Worm (Caenorhabditis elegans) whole organism, L1 larva: Measurements from ENCODE around the gene ZK829.9.

Source experiments
- dpl-1 ChIP-seq, 3 experiments: fragments of 150-350 bp in 2 of 3; sonication (generic microtip) in 1 of 3; optimal IDR thresholded peaks; 2 replicates each; lab custom pipeline; 2014 to 2017; ENCODE audit warnings: missing biosample characterization in 3 of 3, missing genetic modification characterization in 3 of 3, missing genetic modification reagents in 3 of 3
- fkh-10 ChIP-seq: sonication (generic microtip); optimal IDR thresholded peaks from 2 replicates; lab custom pipeline; 2017; ENCODE audit warnings: missing biosample characterization, missing genetic modification reagents, missing genetic modification characterization
- hlh-4 ChIP-seq: sonication (generic microtip); optimal IDR thresholded peaks from 2 replicates; lab custom pipeline; 2016; ENCODE audit warnings: mild to moderate bottlenecking, missing genetic modification characterization, missing compliant biosample characterization
- lin-39 ChIP-seq: fragments of 150-350 bp; optimal IDR thresholded peaks from 2 replicates; lab custom pipeline; 2014; ENCODE audit warnings: missing biosample characterization, missing genetic modification reagents, missing genetic modification characterization
- nhr-12 ChIP-seq: sonication (generic microtip); optimal IDR thresholded peaks from 2 replicates; lab custom pipeline; 2017; ENCODE audit warnings: missing biosample characterization, missing genetic modification characterization
- nhr-237 ChIP-seq: fragments of 150-350 bp; optimal IDR thresholded peaks from 2 replicates; lab custom pipeline; 2014; ENCODE audit warnings: missing biosample characterization, missing genetic modification characterization
- pqm-1 ChIP-seq: sonication (generic microtip); optimal IDR thresholded peaks from 3 replicates; lab custom pipeline; 2017; ENCODE audit warnings: missing biosample characterization, missing genetic modification characterization
- snpc-4 ChIP-seq: fragments of 150-350 bp; optimal IDR thresholded peaks from 2 replicates; lab custom pipeline; 2014; ENCODE audit warnings: missing biosample characterization, missing genetic modification characterization
- xbp-1 ChIP-seq: sonication (generic microtip); optimal IDR thresholded peaks from 2 replicates; lab custom pipeline; 2016; ENCODE audit warnings: missing genetic modification characterization, missing compliant biosample characterization

DNA sequence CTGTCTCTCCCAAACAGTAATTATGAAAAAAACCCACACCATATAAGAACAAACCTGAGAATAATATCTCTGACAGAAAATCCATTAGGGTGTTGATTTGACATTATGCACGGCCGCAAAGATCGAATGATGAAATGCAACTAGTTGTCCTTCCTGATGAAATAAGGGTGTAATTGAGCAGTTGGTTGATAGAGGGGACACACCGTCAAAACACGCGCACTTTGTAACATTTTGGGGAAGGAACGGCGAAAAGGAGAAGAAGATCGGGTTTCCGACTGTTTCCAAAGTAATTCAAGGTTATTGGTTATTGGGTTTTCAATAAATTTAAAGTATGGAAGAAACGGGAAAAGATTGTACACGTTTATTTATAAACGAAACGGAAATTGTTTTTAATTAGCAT, 48.3 kb upstream of the ZK829.9 start, which contains the start of gene ZK822.1:
- TF ChIP-seq snpc-4 (tag; lab: Kevin White, UChicago): no peak
- no peak for TF ChIP-seq lin-39 (tag; lab: Kevin White, UChicago)
- no peak for TF ChIP-seq nhr-237 (tag; lab: Kevin White, UChicago)
- TF ChIP-seq nhr-12 (tag; lab: Kevin White, UChicago): no peak
- TF ChIP-seq pqm-1 (tag; lab: Kevin White, UChicago): no peak
- TF ChIP-seq hlh-4 (tag; lab: Kevin White, UChicago): no peak
- no peak for TF ChIP-seq fkh-10
- no peak for TF ChIP-seq xbp-1
- no peak for TF ChIP-seq dpl-1 (GFP tag; optimal IDR thresholded peaks at IDR 0.05; lab: Kevin White, UChicago)
